Fruit fly (Drosophila melanogaster): ENCODE results near the gene CG32987.

DNA sequence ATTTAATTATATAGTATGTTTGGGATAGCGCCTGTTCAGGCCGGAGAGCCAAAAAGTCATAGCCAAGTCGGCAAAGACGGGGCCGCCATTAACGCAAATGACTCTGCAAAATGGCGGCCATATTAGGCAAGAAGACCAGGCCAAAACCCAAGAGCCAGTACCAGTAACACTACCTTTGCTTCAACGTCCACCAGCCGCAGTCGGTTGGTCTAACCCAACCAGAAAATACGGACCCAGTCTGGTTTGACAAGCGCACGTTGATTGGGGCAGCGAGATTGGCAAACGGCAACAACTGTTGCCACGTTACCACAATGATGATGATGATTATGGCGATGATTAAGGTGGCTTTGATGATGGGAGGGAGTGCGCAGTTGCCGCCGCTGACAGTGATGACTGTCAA is 17.5 kb downstream of the CG32987 start:
- TF ChIP-seq ttk (optimal IDR thresholded peaks at IDR 0.05): no peak
- no peak for TF ChIP-seq psq (optimal IDR thresholded peaks at IDR 0.05)
- no peak for TF ChIP-seq Sin3A (optimal IDR thresholded peaks at IDR 0.05)

Data from Kc167 (cell line).